Fruit fly (Drosophila melanogaster) whole organism, embryonic: ENCODE data around the gene CG33679.

Source experiments
- Bgb ChIP-seq: fragments of 200-800 bp; sonication (Bioruptor generic); IDR thresholded peaks from 2 replicates; pipeline ENCODE4 v1.3.6; 2022; ENCODE audit warnings: missing biosample characterization, missing genetic modification characterization; ENCODE audit not compliant: partially characterized antibody
- Bteb2 ChIP-seq: fragments of 200-800 bp; sonication (Bioruptor generic); optimal IDR thresholded peaks from 2 replicates; lab custom pipeline; 2016; ENCODE audit warnings: missing biosample characterization, missing genetic modification characterization
- CG10462 ChIP-seq: fragments of 200-800 bp; sonication (Bioruptor generic); optimal IDR thresholded peaks from 2 replicates; lab custom pipeline; 2016; ENCODE audit warnings: missing biosample characterization, missing genetic modification characterization
- CG11504 ChIP-seq: fragments of 200-800 bp; sonication (Bioruptor generic); optimal IDR thresholded peaks from 3 replicates; lab custom pipeline; 2019; ENCODE audit warnings: missing biosample characterization, mild to moderate bottlenecking, missing genetic modification characterization, moderate library complexity
- CG11696 ChIP-seq: fragments of 200-800 bp; sonication (Bioruptor generic); IDR thresholded peaks from 2 replicates; pipeline ENCODE4 v1.3.6; 2022; ENCODE audit warnings: missing biosample characterization, missing genetic modification characterization
- CG12071 ChIP-seq: fragments of 200-800 bp; sonication (Bioruptor generic); optimal IDR thresholded peaks from 3 replicates; lab custom pipeline; 2018; ENCODE audit warnings: missing biosample characterization, mild to moderate bottlenecking, missing genetic modification characterization
- CG12155 ChIP-seq: fragments of 200-800 bp; sonication (Bioruptor generic); optimal IDR thresholded peaks from 3 replicates; lab custom pipeline; 2016; ENCODE audit warnings: missing biosample characterization, missing genetic modification characterization
- CG12744 ChIP-seq: fragments of 200-800 bp; sonication (Bioruptor generic); optimal IDR thresholded peaks from 2 replicates; lab custom pipeline; 2016; ENCODE audit warnings: missing biosample characterization, missing genetic modification characterization
- CG1529 ChIP-seq: fragments of 200-800 bp; sonication (Bioruptor generic); optimal IDR thresholded peaks from 3 replicates; lab custom pipeline; 2018; ENCODE audit warnings: missing biosample characterization, missing genetic modification characterization
- CG16863 ChIP-seq: fragments of 200-800 bp; sonication (Bioruptor generic); optimal IDR thresholded peaks from 3 replicates; lab custom pipeline; 2016; ENCODE audit warnings: missing biosample characterization, missing genetic modification characterization
- CG18476 ChIP-seq: fragments of 200-800 bp; sonication (Bioruptor generic); optimal IDR thresholded peaks from 2 replicates; lab custom pipeline; 2016; ENCODE audit warnings: missing biosample characterization, mild to moderate bottlenecking, missing genetic modification characterization
- CG2875 ChIP-seq: fragments of 200-800 bp; sonication (Bioruptor generic); optimal IDR thresholded peaks from 2 replicates; lab custom pipeline; 2017; ENCODE audit warnings: missing biosample characterization, mild to moderate bottlenecking, missing genetic modification characterization, missing genetic modification reagents
- CG3065 ChIP-seq: fragments of 200-800 bp; sonication (Bioruptor generic); optimal IDR thresholded peaks from 2 replicates; lab custom pipeline; 2016; ENCODE audit warnings: missing biosample characterization, missing genetic modification characterization
- CG31441 ChIP-seq: fragments of 200-800 bp; sonication (Bioruptor generic); IDR thresholded peaks from 2 replicates; pipeline ENCODE4 v1.3.6; 2022; ENCODE audit warnings: missing biosample characterization, missing genetic modification characterization
- CG32767 ChIP-seq: fragments of 200-800 bp; sonication (Bioruptor generic); IDR thresholded peaks from 2 replicates; pipeline ENCODE4 v1.3.6; 2022; ENCODE audit warnings: missing biosample characterization, missing genetic modification characterization
- CG32772 ChIP-seq: fragments of 200-800 bp; sonication (Bioruptor generic); IDR thresholded peaks from 2 replicates; pipeline ENCODE4 v1.3.6; 2022; ENCODE audit warnings: missing biosample characterization, missing genetic modification characterization
- CG3847 ChIP-seq: fragments of 200-800 bp; sonication (Bioruptor generic); IDR thresholded peaks from 2 replicates; pipeline ENCODE4 v1.3.6; 2022; ENCODE audit warnings: missing biosample characterization, missing genetic modification characterization
- CG6254 ChIP-seq: fragments of 200-800 bp; sonication (Bioruptor generic); optimal IDR thresholded peaks from 3 replicates; lab custom pipeline; 2017; ENCODE audit warnings: mild to moderate bottlenecking, missing biosample characterization, missing genetic modification reagents, missing genetic modification characterization
- CG6765 ChIP-seq: fragments of 200-800 bp; sonication (Bioruptor generic); optimal IDR thresholded peaks from 3 replicates; lab custom pipeline; 2017; ENCODE audit warnings: missing biosample characterization, mild to moderate bottlenecking, missing genetic modification characterization
- CG6791 ChIP-seq: fragments of 200-800 bp; sonication (Bioruptor generic); IDR thresholded peaks from 3 replicates; pipeline ENCODE4 v1.3.6; 2022; ENCODE audit warnings: missing biosample characterization, missing genetic modification characterization; ENCODE audit not compliant: partially characterized antibody
- CG8290 ChIP-seq, 3 experiments: fragments of 200-800 bp; sonication (Bioruptor generic); optimal IDR thresholded peaks; 2 replicates each; lab custom pipeline; 2016 to 2019; ENCODE audit warnings: missing biosample characterization in 3 of 3, missing genetic modification characterization in 3 of 3, mild to moderate bottlenecking in 2 of 3, moderate library complexity in 1 of 3
- Dll ChIP-seq: fragments of 200-800 bp; sonication (Bioruptor generic); IDR thresholded peaks from 4 replicates; pipeline ENCODE4 v1.3.6; 2022; ENCODE audit warnings: missing biosample characterization, missing genetic modification characterization; ENCODE audit not compliant: partially characterized antibody
- Eip74EF ChIP-seq, 2 experiments: fragments of 200-800 bp in 1 of 2; fragments of >200 bp in 1 of 2; sonication (Bioruptor generic) in 1 of 2; optimal IDR thresholded peaks; 2 replicates each; lab custom pipeline; 2017 to 2019; ENCODE audit warnings: missing biosample characterization in 2 of 2, missing genetic modification characterization in 2 of 2, mild to moderate bottlenecking in 1 of 2, moderate library complexity in 1 of 2
- H2.0 ChIP-seq: fragments of 200-800 bp; sonication (Bioruptor generic); IDR thresholded peaks from 2 replicates; pipeline ENCODE4 v1.3.6; 2022; ENCODE audit warnings: missing biosample characterization, missing genetic modification characterization
- Hand ChIP-seq: fragments of 200-800 bp; sonication (Bioruptor generic); optimal IDR thresholded peaks from 2 replicates; lab custom pipeline; 2017; ENCODE audit warnings: mild to moderate bottlenecking, missing biosample characterization, missing genetic modification reagents, missing genetic modification characterization
- MBD-R2 ChIP-seq: fragments of 200-800 bp; sonication (Bioruptor generic); IDR thresholded peaks from 2 replicates; pipeline ENCODE4 v1.3.6; 2022; ENCODE audit warnings: missing biosample characterization, missing genetic modification characterization
- Oli ChIP-seq: fragments of 200-800 bp; sonication (Bioruptor generic); optimal IDR thresholded peaks from 2 replicates; lab custom pipeline; 2018; ENCODE audit warnings: missing biosample characterization, mild to moderate bottlenecking, missing genetic modification characterization, moderate library complexity
- Xrp1 ChIP-seq: fragments of 200-800 bp; sonication (Bioruptor generic); IDR thresholded peaks from 2 replicates; pipeline ENCODE4 v1.3.6; 2022; ENCODE audit warnings: missing biosample characterization, missing genetic modification characterization
- caup ChIP-seq: fragments of 200-800 bp; sonication (Bioruptor generic); optimal IDR thresholded peaks from 3 replicates; lab custom pipeline; 2017; ENCODE audit warnings: missing biosample characterization, mild to moderate bottlenecking, missing genetic modification characterization, moderate library complexity; ENCODE audit not compliant: severe bottlenecking
- da ChIP-seq: fragments of 200-800 bp; sonication (Bioruptor generic); optimal IDR thresholded peaks from 2 replicates; lab custom pipeline; 2016; ENCODE audit warnings: missing biosample characterization, missing genetic modification characterization
- dan ChIP-seq: fragments of 200-800 bp; sonication (Bioruptor generic); IDR thresholded peaks from 2 replicates; pipeline ENCODE4 v1.3.6; 2022; ENCODE audit warnings: missing biosample characterization, missing genetic modification characterization
- dati ChIP-seq: fragments of 200-800 bp; sonication (Bioruptor generic); IDR thresholded peaks from 2 replicates; pipeline ENCODE4 v1.3.6; 2022; ENCODE audit warnings: missing biosample characterization, missing genetic modification characterization
- dmrt99B ChIP-seq: fragments of 200-800 bp; sonication (Bioruptor generic); optimal IDR thresholded peaks from 2 replicates; lab custom pipeline; 2018; ENCODE audit warnings: missing biosample characterization, mild to moderate bottlenecking, missing genetic modification characterization, moderate library complexity
- dpn ChIP-seq, 2 experiments: fragments of 200-800 bp; sonication (Bioruptor generic); optimal IDR thresholded peaks; 3 replicates each; lab custom pipeline; 2016; ENCODE audit warnings: missing biosample characterization in 2 of 2, missing genetic modification characterization in 2 of 2
- en ChIP-seq: fragments of 200-800 bp; sonication (Bioruptor generic); optimal IDR thresholded peaks from 2 replicates; lab custom pipeline; 2016; ENCODE audit warnings: missing biosample characterization, missing genetic modification characterization
- esg ChIP-seq: fragments of 200-800 bp; sonication (Bioruptor generic); conservative IDR thresholded peaks from 2 replicates; pipeline ENCODE4 v1.3.6; 2022; ENCODE audit warnings: missing biosample characterization, missing genetic modification characterization
- fd102C ChIP-seq: fragments of 200-800 bp; sonication (Bioruptor generic); optimal IDR thresholded peaks from 2 replicates; lab custom pipeline; 2018; ENCODE audit warnings: missing biosample characterization, mild to moderate bottlenecking, missing genetic modification characterization, moderate library complexity
- gfzf ChIP-seq: fragments of 200-800 bp; sonication (Bioruptor generic); optimal IDR thresholded peaks from 2 replicates; lab custom pipeline; 2016; ENCODE audit warnings: missing biosample characterization, mild to moderate bottlenecking, missing genetic modification characterization, moderate library complexity
- ind ChIP-seq: fragments of 200-800 bp; sonication (Bioruptor generic); optimal IDR thresholded peaks from 3 replicates; lab custom pipeline; 2016; ENCODE audit warnings: missing biosample characterization, missing genetic modification characterization
- knrl ChIP-seq: fragments of 200-800 bp; sonication (Bioruptor generic); IDR thresholded peaks from 3 replicates; pipeline ENCODE4 v1.3.6; 2022; ENCODE audit warnings: missing biosample characterization, missing genetic modification characterization; ENCODE audit not compliant: partially characterized antibody
- mirr ChIP-seq: fragments of 200-800 bp; sonication (Bioruptor generic); optimal IDR thresholded peaks from 3 replicates; lab custom pipeline; 2018; ENCODE audit warnings: missing biosample characterization, mild to moderate bottlenecking, missing genetic modification characterization
- nom ChIP-seq: fragments of 200-800 bp; sonication (Bioruptor generic); optimal IDR thresholded peaks from 2 replicates; lab custom pipeline; 2017; ENCODE audit warnings: missing biosample characterization, missing genetic modification characterization, mild to moderate bottlenecking, moderate library complexity, missing genetic modification reagents
- otp ChIP-seq: fragments of 200-800 bp; sonication (Bioruptor generic); IDR thresholded peaks from 3 replicates; pipeline ENCODE4, ENCODE4 v1.3.6; 2022; ENCODE audit warnings: missing biosample characterization, missing genetic modification characterization
- sr ChIP-seq: fragments of 200-800 bp; sonication (Bioruptor generic); IDR thresholded peaks from 3 replicates; pipeline ENCODE4 v1.3.6; 2022; ENCODE audit warnings: missing biosample characterization, missing genetic modification characterization
- stwl ChIP-seq: fragments of 200-800 bp; sonication (Bioruptor generic); optimal IDR thresholded peaks from 3 replicates; lab custom pipeline; 2018; ENCODE audit warnings: missing biosample characterization, mild to moderate bottlenecking, missing genetic modification characterization, moderate library complexity
- tup ChIP-seq: fragments of 200-800 bp; sonication (Bioruptor generic); optimal IDR thresholded peaks from 2 replicates; lab custom pipeline; 2016; ENCODE audit warnings: missing biosample characterization, mild to moderate bottlenecking, missing genetic modification characterization, moderate library complexity
- unc-4 ChIP-seq: fragments of 200-800 bp; sonication (Bioruptor generic); IDR thresholded peaks from 2 replicates; pipeline ENCODE4 v1.3.6; 2022; ENCODE audit warnings: missing biosample characterization, missing genetic modification characterization; ENCODE audit not compliant: partially characterized antibody
- unpg ChIP-seq: fragments of 200-800 bp; sonication (Bioruptor generic); optimal IDR thresholded peaks from 3 replicates; lab custom pipeline; 2018; ENCODE audit warnings: missing biosample characterization, mild to moderate bottlenecking, missing genetic modification characterization, moderate library complexity
- yki ChIP-seq: fragments of >200 bp; optimal IDR thresholded peaks from 3 replicates; lab custom pipeline; 2018
- z ChIP-seq: fragments of 200-800 bp; sonication (Bioruptor generic); IDR thresholded peaks from 3 replicates; pipeline ENCODE4 v1.3.6; 2022; ENCODE audit warnings: missing biosample characterization, missing genetic modification characterization

Gene CG33679

DNA sequence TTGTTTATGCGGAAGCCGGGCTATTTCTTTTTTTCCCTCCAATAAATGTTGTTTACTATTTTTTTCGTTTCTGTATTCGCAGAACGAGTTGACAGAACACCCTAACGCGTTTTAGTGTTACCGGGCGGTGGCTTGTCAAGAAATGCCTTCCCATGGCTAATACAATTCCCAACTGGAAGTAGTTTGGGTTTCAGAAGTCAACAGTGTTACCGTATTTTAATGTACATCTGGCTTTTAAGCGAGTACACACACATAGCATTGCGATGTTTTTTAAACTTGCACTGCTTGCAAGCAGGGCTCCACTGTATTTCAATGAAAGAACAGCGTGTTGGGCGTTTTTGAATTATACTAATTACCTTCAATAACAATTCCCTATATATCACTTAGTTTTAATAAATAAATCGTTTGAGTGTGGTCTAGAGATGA lies 2.5 kb downstream of the CG33679 start, which contains the start of gene TfIIS (continued):
- 0 out of 4 replicates have a peak, but pooled peaks have one; percentile 13 for TF ChIP-seq Dll
- TF ChIP-seq Oli, result no peak
- no peak for TF ChIP-seq caup (GFP tag; lab: Kevin White, UChicago)
- peak; percentile 8 for TF ChIP-seq CG12744
- TF ChIP-seq Xrp1, result no peak
- peak in 1 of 2 experiments; percentile 22 for TF ChIP-seq dpn (GFP tag; optimal IDR thresholded peaks at IDR 0.05; lab: Kevin White, UChicago)
- TF ChIP-seq CG3065 (GFP tag; lab: Kevin White, UChicago), result no peak
- no peak for TF ChIP-seq unpg
- no peak for TF ChIP-seq Eip74EF (GFP tag; optimal IDR thresholded peaks at IDR 0.05; lab: Kevin White, UChicago)
- TF ChIP-seq CG32767, result peak; percentile 66; the same call in 1 of the 2 replicates
- peak; percentile 48; the same call in 1 of the 2 replicates for TF ChIP-seq Bgb
- TF ChIP-seq otp (GFP tag; lab: Robert Waterston, UW), result no peak
- peak; percentile 45; the same call in 1 of the 2 replicates for TF ChIP-seq unc-4
- no peak for TF ChIP-seq sr (GFP tag; lab: Robert Waterston, UW)
- no peak for TF ChIP-seq CG1529
- TF ChIP-seq CG2875, result no peak
- peak; percentile 96 for TF ChIP-seq stwl (tag; lab: Kevin White, UChicago)
- TF ChIP-seq CG10462, result no peak
- no peak for TF ChIP-seq CG11696 (GFP tag; lab: Robert Waterston, UW)
- peak; percentile 99 for TF ChIP-seq gfzf
- TF ChIP-seq knrl (GFP tag; lab: Robert Waterston, UW), result peak; percentile 61; the same call in 2 of the 3 replicates
- no peak for TF ChIP-seq CG12071 (GFP tag; lab: Kevin White, UChicago)
- no peak for TF ChIP-seq en (GFP tag; lab: Kevin White, UChicago)
- TF ChIP-seq dmrt99B (tag; lab: Kevin White, UChicago), result no peak
- peak; percentile 74 for TF ChIP-seq MBD-R2
- TF ChIP-seq esg (GFP tag; lab: Robert Waterston, UW), result no peak
- TF ChIP-seq CG12155, result peak; percentile 69
- TF ChIP-seq H2.0 (GFP tag; lab: Robert Waterston, UW), result no peak
- no peak for TF ChIP-seq CG32772 (GFP tag; lab: Robert Waterston, UW)
- TF ChIP-seq CG31441 (GFP tag; lab: Robert Waterston, UW), result no peak
- TF ChIP-seq CG18476 (GFP tag; lab: Kevin White, UChicago), result no peak
- no peak for TF ChIP-seq tup
- no peak for TF ChIP-seq CG16863 (GFP tag; lab: Kevin White, UChicago)
- no peak for TF ChIP-seq yki
- TF ChIP-seq CG8290 (GFP tag; optimal IDR thresholded peaks at IDR 0.05; lab: Kevin White, UChicago), result peak; percentile 94
- peak; percentile 70 to 92 for TF ChIP-seq CG8290 (tag; optimal IDR thresholded peaks at IDR 0.05; lab: Kevin White, UChicago)
- TF ChIP-seq Bteb2 (GFP tag; lab: Kevin White, UChicago), result no peak
- TF ChIP-seq CG3847 (GFP tag; lab: Robert Waterston, UW), result peak; percentile 72
- no peak for TF ChIP-seq z (GFP tag; lab: Robert Waterston, UW)
- peak; percentile 47; the same call in 2 of the 3 replicates for TF ChIP-seq CG6791 (GFP tag; lab: Robert Waterston, UW)
- no peak for TF ChIP-seq CG6254 (GFP tag; lab: Kevin White, UChicago)
- TF ChIP-seq mirr, result no peak
- TF ChIP-seq CG6765, result no peak
- TF ChIP-seq da (GFP tag; lab: Kevin White, UChicago), result no peak
- TF ChIP-seq dati (GFP tag; lab: Robert Waterston, UW), result no peak
- TF ChIP-seq Hand (GFP tag; lab: Kevin White, UChicago), result no peak
- no peak for TF ChIP-seq ind
- peak; percentile 49 for TF ChIP-seq CG11504 (tag; lab: Kevin White, UChicago)
- no peak for TF ChIP-seq fd102C (GFP tag; lab: Kevin White, UChicago)
- no peak for TF ChIP-seq dan
- peak; percentile 28 for TF ChIP-seq nom (GFP tag; lab: Kevin White, UChicago)
